Worm (Caenorhabditis elegans) whole organism, L4/young adult: Measurements from ENCODE around the gene VC5.2.

Source experiments
- W03F9.2 ChIP-seq: fragments of 150-350 bp; optimal IDR thresholded peaks from 2 replicates; lab custom pipeline; 2014; ENCODE audit warnings: missing biosample characterization, missing genetic modification characterization
- dao-5 ChIP-seq: sonication (generic microtip); optimal IDR thresholded peaks from 2 replicates; lab custom pipeline; 2016; ENCODE audit warnings: missing genotype, missing genetic modification characterization, moderate library complexity, missing compliant biosample characterization
- him-1 ChIP-seq: sonication (generic microtip); optimal IDR thresholded peaks from 2 replicates; lab custom pipeline; 2016; ENCODE audit warnings: missing genotype, missing genetic modification reagents, missing genetic modification characterization, missing compliant biosample characterization

DNA sequence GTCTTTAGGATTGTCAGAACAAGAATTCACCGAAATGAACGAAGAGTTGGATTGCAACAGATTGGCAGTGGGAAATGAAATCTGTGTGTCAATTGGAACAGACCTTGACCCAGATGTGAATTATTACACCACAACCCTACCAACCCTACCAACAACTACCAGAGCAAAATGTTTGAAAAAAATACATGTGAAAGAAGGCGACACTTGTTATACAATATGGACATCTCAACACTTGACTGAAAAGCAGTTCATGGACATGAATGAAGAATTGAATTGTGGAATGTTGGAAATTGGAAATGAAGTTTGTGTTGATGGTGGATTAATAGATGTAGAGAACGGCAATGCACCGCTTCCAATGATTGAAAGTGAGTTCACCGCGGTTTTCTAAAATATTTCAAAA lies 38.2 kb downstream of the VC5.2 start:
- TF ChIP-seq W03F9.2 (tag; lab: Kevin White, UChicago) (no peak), dao-5 (tag; lab: Kevin White, UChicago) (no peak), him-1 (no peak)
